Worm (Caenorhabditis elegans) whole organism, late embryonic: ENCODE data around the gene K09B3.1.

Source experiments
- C08G9.2 ChIP-seq: sonication (generic microtip); optimal IDR thresholded peaks from 2 replicates; lab custom pipeline; 2016; ENCODE audit warnings: mild to moderate bottlenecking, missing genetic modification characterization, moderate library complexity, missing compliant biosample characterization
- C38D4.7 ChIP-seq: fragments of 200-800 bp; sonication (Bioruptor generic); optimal IDR thresholded peaks from 2 replicates; lab custom pipeline; 2018; ENCODE audit warnings: mild to moderate bottlenecking, missing genetic modification characterization, moderate library complexity, missing compliant biosample characterization
- F13H6.1 ChIP-seq: sonication (generic microtip); optimal IDR thresholded peaks from 2 replicates; lab custom pipeline; 2016; ENCODE audit warnings: missing genetic modification characterization, missing compliant biosample characterization
- ama-1 ChIP-seq: fragments of 150-350 bp; optimal IDR thresholded peaks from 2 replicates; lab custom pipeline; 2014
- ceh-18 ChIP-seq: sonication (generic microtip); optimal IDR thresholded peaks from 2 replicates; lab custom pipeline; 2016; ENCODE audit warnings: missing genetic modification characterization, missing compliant biosample characterization
- ceh-19 ChIP-seq: fragments of 200-800 bp; sonication (Bioruptor generic); optimal IDR thresholded peaks from 2 replicates; lab custom pipeline; 2018; ENCODE audit warnings: mild to moderate bottlenecking, missing genetic modification characterization, missing compliant biosample characterization
- ceh-2 ChIP-seq: sonication (generic microtip); optimal IDR thresholded peaks from 2 replicates; lab custom pipeline; 2016; ENCODE audit warnings: missing genotype, missing genetic modification characterization, missing compliant biosample characterization
- ceh-22 ChIP-seq: sonication (generic microtip); optimal IDR thresholded peaks from 2 replicates; lab custom pipeline; 2017; ENCODE audit warnings: missing biosample characterization, missing genetic modification characterization
- ceh-24 ChIP-seq: sonication (generic microtip); optimal IDR thresholded peaks from 2 replicates; lab custom pipeline; 2016; ENCODE audit warnings: mild to moderate bottlenecking, missing genetic modification characterization, missing compliant biosample characterization
- ceh-30 ChIP-seq: fragments of 150-350 bp; optimal IDR thresholded peaks from 2 replicates; lab custom pipeline; 2014; ENCODE audit warnings: missing biosample characterization, missing genetic modification characterization
- ceh-48 ChIP-seq: sonication (generic microtip); optimal IDR thresholded peaks from 2 replicates; lab custom pipeline; 2016; ENCODE audit warnings: missing genetic modification characterization, inconsistent platforms, missing compliant biosample characterization
- dmd-4 ChIP-seq: sonication (generic microtip); optimal IDR thresholded peaks from 2 replicates; lab custom pipeline; 2016; ENCODE audit warnings: borderline replicate concordance, missing genetic modification characterization, missing compliant biosample characterization
- elt-2 ChIP-seq: sonication (generic microtip); optimal IDR thresholded peaks from 2 replicates; lab custom pipeline; 2016; ENCODE audit warnings: missing genetic modification reagents, missing genetic modification characterization, missing compliant biosample characterization
- elt-4 ChIP-seq: sonication (generic microtip); optimal IDR thresholded peaks from 2 replicates; lab custom pipeline; 2016; ENCODE audit warnings: missing genetic modification characterization, missing compliant biosample characterization
- ets-4 ChIP-seq: sonication (generic microtip); optimal IDR thresholded peaks from 2 replicates; lab custom pipeline; 2016; ENCODE audit warnings: missing genetic modification characterization, missing compliant biosample characterization
- fax-1 ChIP-seq: sonication (generic microtip); optimal IDR thresholded peaks from 2 replicates; lab custom pipeline; 2016; ENCODE audit warnings: missing genotype, missing genetic modification characterization, missing compliant biosample characterization
- fkh-6 ChIP-seq: sonication (generic microtip); optimal IDR thresholded peaks from 2 replicates; lab custom pipeline; 2016; ENCODE audit warnings: missing genetic modification characterization, missing compliant biosample characterization
- gmeb-2 ChIP-seq: sonication (generic microtip); optimal IDR thresholded peaks from 2 replicates; lab custom pipeline; 2016; ENCODE audit warnings: missing genetic modification characterization, inconsistent platforms, missing compliant biosample characterization
- hlh-13 ChIP-seq: fragments of 200-800 bp; sonication (Bioruptor generic); optimal IDR thresholded peaks from 2 replicates; lab custom pipeline; 2018; ENCODE audit warnings: mild to moderate bottlenecking, missing genetic modification characterization, missing compliant biosample characterization
- hlh-15 ChIP-seq: sonication (generic microtip); optimal IDR thresholded peaks from 2 replicates; lab custom pipeline; 2016; ENCODE audit warnings: missing genetic modification characterization, missing compliant biosample characterization
- hlh-30 ChIP-seq: sonication (generic microtip); optimal IDR thresholded peaks from 2 replicates; lab custom pipeline; 2017; ENCODE audit warnings: antibody characterized with exemption, missing genetic modification characterization, missing compliant biosample characterization; ENCODE audit not compliant: insufficient read depth
- lim-6 ChIP-seq: sonication (generic microtip); optimal IDR thresholded peaks from 2 replicates; lab custom pipeline; 2016; ENCODE audit warnings: missing genetic modification characterization, missing compliant biosample characterization
- lin-11 ChIP-seq: fragments of 200-800 bp; sonication (Bioruptor generic); optimal IDR thresholded peaks from 2 replicates; lab custom pipeline; 2018; ENCODE audit warnings: mild to moderate bottlenecking, missing genetic modification characterization, missing compliant biosample characterization
- madf-2 ChIP-seq: sonication (generic microtip); optimal IDR thresholded peaks from 2 replicates; lab custom pipeline; 2017; ENCODE audit warnings: missing genetic modification characterization, missing compliant biosample characterization
- mec-3 ChIP-seq: sonication (generic microtip); optimal IDR thresholded peaks from 2 replicates; lab custom pipeline; 2016; ENCODE audit warnings: borderline replicate concordance, missing genetic modification characterization, missing compliant biosample characterization
- nfya-1 ChIP-seq: sonication (generic microtip); optimal IDR thresholded peaks from 2 replicates; lab custom pipeline; 2017; ENCODE audit warnings: missing genetic modification characterization, mild to moderate bottlenecking, missing compliant biosample characterization, antibody characterized with exemption, moderate library complexity
- nhr-232 ChIP-seq: sonication (generic microtip); optimal IDR thresholded peaks from 2 replicates; lab custom pipeline; 2016; ENCODE audit warnings: missing genetic modification characterization, missing compliant biosample characterization
- npax-4 ChIP-seq: sonication (generic microtip); optimal IDR thresholded peaks from 2 replicates; lab custom pipeline; 2016; ENCODE audit warnings: missing genetic modification characterization, missing compliant biosample characterization
- odd-2 ChIP-seq: sonication (generic microtip); optimal IDR thresholded peaks from 2 replicates; lab custom pipeline; 2017; ENCODE audit warnings: antibody characterized with exemption, mild to moderate bottlenecking, missing genetic modification characterization, missing compliant biosample characterization
- pax-1 ChIP-seq: fragments of 150-350 bp; optimal IDR thresholded peaks from 2 replicates; lab custom pipeline; 2014; ENCODE audit warnings: missing biosample characterization, missing genetic modification characterization
- pha-2 ChIP-seq: sonication (generic microtip); optimal IDR thresholded peaks from 2 replicates; lab custom pipeline; 2017; ENCODE audit warnings: mild to moderate bottlenecking, missing genetic modification characterization, missing compliant biosample characterization
- pha-4 ChIP-seq: fragments of 150-350 bp; optimal IDR thresholded peaks from 2 replicates; lab custom pipeline; 2018; ENCODE audit warnings: missing biosample characterization, missing genetic modification reagents, missing genetic modification characterization
- pqm-1 ChIP-seq: sonication (generic microtip); optimal IDR thresholded peaks from 2 replicates; lab custom pipeline; 2016; ENCODE audit warnings: missing genetic modification characterization, missing compliant biosample characterization
- pros-1 ChIP-seq: fragments of 150-350 bp; optimal IDR thresholded peaks from 2 replicates; lab custom pipeline; 2014; ENCODE audit warnings: missing biosample characterization, missing genetic modification reagents, missing genetic modification characterization
- ref-2 ChIP-seq: sonication (generic microtip); optimal IDR thresholded peaks from 2 replicates; lab custom pipeline; 2016; ENCODE audit warnings: missing genetic modification characterization, missing compliant biosample characterization
- sdc-2 ChIP-seq: sonication (generic microtip); optimal IDR thresholded peaks from 2 replicates; lab custom pipeline; 2016; ENCODE audit warnings: missing genotype, missing genetic modification characterization, missing compliant biosample characterization
- sox-2 ChIP-seq: fragments of 200-800 bp; sonication (Bioruptor generic); IDR thresholded peaks from 2 replicates; pipeline ENCODE4 v1.3.6; 2022; ENCODE audit warnings: missing genetic modification reagents, missing genetic modification characterization, missing compliant biosample characterization
- tbx-2 ChIP-seq: sonication (generic microtip); optimal IDR thresholded peaks from 2 replicates; lab custom pipeline; 2016; ENCODE audit warnings: missing genetic modification characterization, missing compliant biosample characterization
- tbx-7 ChIP-seq: sonication (generic microtip); optimal IDR thresholded peaks from 2 replicates; lab custom pipeline; 2016; ENCODE audit warnings: missing genotype, missing genetic modification characterization, missing compliant biosample characterization
- ttx-3 ChIP-seq: sonication (generic microtip); optimal IDR thresholded peaks from 2 replicates; lab custom pipeline; 2016; ENCODE audit warnings: missing genetic modification reagents, missing genetic modification characterization, missing compliant biosample characterization
- unc-3 ChIP-seq, 2 experiments: fragments of 200-800 bp in 1 of 2; sonication (Bioruptor generic) in 1 of 2; sonication (generic microtip) in 1 of 2; conservative IDR thresholded peaks in 1 of 2; optimal IDR thresholded peaks in 1 of 2; 2 replicates each; pipeline versions ENCODE4 v1.3.6 to Lab custom; 2016 to 2022; ENCODE audit warnings: missing compliant biosample characterization in 2 of 2, missing genetic modification characterization in 2 of 2, missing genetic modification reagents in 1 of 2
- unc-42 ChIP-seq: sonication (generic microtip); optimal IDR thresholded peaks from 2 replicates; lab custom pipeline; 2016; ENCODE audit warnings: missing genotype, missing genetic modification characterization, missing compliant biosample characterization
- unc-55 ChIP-seq: sonication (generic microtip); optimal IDR thresholded peaks from 2 replicates; lab custom pipeline; 2017; ENCODE audit warnings: missing biosample characterization, missing genetic modification reagents, missing genetic modification characterization
- unc-86 ChIP-seq: sonication (generic microtip); optimal IDR thresholded peaks from 2 replicates; lab custom pipeline; 2016; ENCODE audit warnings: missing genetic modification characterization, missing compliant biosample characterization
- zip-5 ChIP-seq: sonication (generic microtip); optimal IDR thresholded peaks from 2 replicates; lab custom pipeline; 2016; ENCODE audit warnings: missing genetic modification characterization, missing compliant biosample characterization
- ztf-16 ChIP-seq: sonication (generic microtip); optimal IDR thresholded peaks from 2 replicates; lab custom pipeline; 2017; ENCODE audit warnings: missing genetic modification characterization, missing compliant biosample characterization

The K09B3.1 gene

ce11 chrIV:3755355-3755754 lies 39.2 kb upstream of the K09B3.1 start, which contains the start of gene Y37E11AR.7:
Gene Y37E11AR.7, minus strand, starts transcription at chrIV:3755455.
- no peak for TF ChIP-seq pha-2 (tag; lab: Kevin White, UChicago)
- TF ChIP-seq F13H6.1: no peak
- TF ChIP-seq gmeb-2 (tag; lab: Kevin White, UChicago): no peak
- no peak for TF ChIP-seq ceh-24 (tag; lab: Kevin White, UChicago)
- no peak for TF ChIP-seq hlh-30 (tag; lab: Kevin White, UChicago)
- TF ChIP-seq elt-2 (tag; lab: Kevin White, UChicago): no peak
- TF ChIP-seq ceh-30 (tag; lab: Kevin White, UChicago): no peak
- TF ChIP-seq ceh-48 (tag; lab: Kevin White, UChicago): no peak
- TF ChIP-seq hlh-15 (tag; lab: Kevin White, UChicago): no peak
- no peak for TF ChIP-seq pha-4 (tag; lab: Kevin White, UChicago)
- TF ChIP-seq elt-4: no peak
- no peak for TF ChIP-seq C38D4.7
- TF ChIP-seq ceh-19: no peak
- no peak for TF ChIP-seq tbx-7 (tag; lab: Kevin White, UChicago)
- TF ChIP-seq npax-4 (tag; lab: Kevin White, UChicago): no peak
- TF ChIP-seq sox-2 (GFP tag; lab: Robert Waterston, UW): no peak
- TF ChIP-seq madf-2: no peak
- TF ChIP-seq ceh-2 (tag; lab: Kevin White, UChicago): no peak
- no peak for TF ChIP-seq nhr-232 (tag; lab: Kevin White, UChicago)
- TF ChIP-seq odd-2 (tag; lab: Kevin White, UChicago): no peak

- no peak for TF ChIP-seq pros-1 (tag; lab: Kevin White, UChicago)
- TF ChIP-seq nfya-1 (tag; lab: Kevin White, UChicago): no peak
- no peak for TF ChIP-seq ceh-24 (tag; lab: Kevin White, UChicago)
- no peak for TF ChIP-seq fax-1 (tag; lab: Kevin White, UChicago)
- TF ChIP-seq C08G9.2 (tag; lab: Kevin White, UChicago): no peak
- TF ChIP-seq dmd-4 (tag; lab: Kevin White, UChicago): no peak
- no peak for TF ChIP-seq unc-55
- TF ChIP-seq nhr-232 (tag; lab: Kevin White, UChicago): no peak
- no peak for TF ChIP-seq tbx-7 (tag; lab: Kevin White, UChicago)
- TF ChIP-seq pax-1 (tag; lab: Kevin White, UChicago): no peak
- TF ChIP-seq hlh-13 (GFP tag; lab: Kevin White, UChicago): no peak
- TF ChIP-seq ttx-3 (tag; lab: Kevin White, UChicago): no peak
- TF ChIP-seq ceh-18 (tag; lab: Kevin White, UChicago): no peak
- no peak for TF ChIP-seq ets-4 (tag; lab: Kevin White, UChicago)
- TF ChIP-seq hlh-15 (tag; lab: Kevin White, UChicago): no peak
- no peak for TF ChIP-seq pqm-1 (tag; lab: Kevin White, UChicago)
- TF ChIP-seq lin-11 (tag; lab: Kevin White, UChicago): no peak
- no peak for TF ChIP-seq ceh-48 (tag; lab: Kevin White, UChicago)
- no peak for TF ChIP-seq ztf-16 (tag; lab: Kevin White, UChicago)
- TF ChIP-seq zip-5 (tag; lab: Kevin White, UChicago): no peak
Measured at ce11 chrIV:3755921-3756320, 38.6 kb upstream of the K09B3.1 start, which contains the start of gene best-20. Gene best-20, plus strand, starts transcription at chrIV:3756221.

- TF ChIP-seq sdc-2 (tag; lab: Kevin White, UChicago): no peak
- peak; percentile 57 for TF ChIP-seq unc-55
Measured at ce11 chrIV:3759823-3760222, 34.7 kb upstream of the K09B3.1 start.

ce11 chrIV:3764012-3764549 lies 30.5 kb upstream of the K09B3.1 start:
- TF ChIP-seq ceh-22 (tag; lab: Kevin White, UChicago) (peak; percentile 60), ref-2 (tag; lab: Kevin White, UChicago) (peak; percentile 34), dmd-4 (tag; lab: Kevin White, UChicago) (no peak), tbx-7 (tag; lab: Kevin White, UChicago) (no peak), tbx-2 (tag; lab: Kevin White, UChicago) (peak; percentile 69), nhr-232 (tag; lab: Kevin White, UChicago) (no peak), ttx-3 (tag; lab: Kevin White, UChicago) (no peak), mec-3 (no peak), unc-3 (GFP tag; conservative IDR thresholded peaks at IDR 0.05; lab: Robert Waterston, UW) (no peak), unc-3 (tag; optimal IDR thresholded peaks at IDR 0.05; lab: Kevin White, UChicago) (no peak), hlh-13 (GFP tag; lab: Kevin White, UChicago) (no peak), ceh-48 (tag; lab: Kevin White, UChicago) (no peak), ama-1 (lab: Kevin White, UChicago) (peak; percentile 43), ztf-16 (tag; lab: Kevin White, UChicago) (no peak), fkh-6 (no peak), elt-4 (no peak), lim-6 (tag; lab: Kevin White, UChicago) (no peak), unc-86 (tag; lab: Kevin White, UChicago) (no peak), unc-42 (tag; lab: Kevin White, UChicago) (peak; percentile 39)
